Fruit fly (Drosophila melanogaster) whole organism, embryonic: Measurements from ENCODE around the gene baf.
A peak's percentile ranks its signal among the peaks of the same experiment; 100 is the strongest.

Experiments used
- BEAF-32 ChIP-seq: fragments of 200-800 bp; sonication (Bioruptor generic); optimal IDR thresholded peaks from 3 replicates; lab custom pipeline; 2017; ENCODE audit warnings: missing biosample characterization, missing genetic modification characterization, mild to moderate bottlenecking, moderate library complexity, missing genetic modification reagents
- Blimp-1 ChIP-seq: fragments of 200-800 bp; sonication (Bioruptor generic); optimal IDR thresholded peaks from 3 replicates; lab custom pipeline; 2018; ENCODE audit warnings: missing biosample characterization, missing genetic modification characterization, mild to moderate bottlenecking, moderate library complexity, missing genetic modification reagents
- CG10321 ChIP-seq: fragments of 200-800 bp; sonication (Bioruptor generic); IDR thresholded peaks from 2 replicates; pipeline ENCODE4 v1.3.6; 2022; ENCODE audit warnings: missing biosample characterization, missing genetic modification characterization
- CG11247 ChIP-seq: fragments of 200-800 bp; sonication (Bioruptor generic); IDR thresholded peaks from 2 replicates; pipeline ENCODE4 v1.3.6; 2022; ENCODE audit warnings: missing biosample characterization, missing genetic modification characterization
- CG12236 ChIP-seq: fragments of 200-800 bp; sonication (Bioruptor generic); optimal IDR thresholded peaks from 2 replicates; lab custom pipeline; 2016; ENCODE audit warnings: missing biosample characterization, missing genetic modification characterization
- CG15601 ChIP-seq: fragments of 200-800 bp; sonication (Bioruptor generic); optimal IDR thresholded peaks from 3 replicates; lab custom pipeline; 2019; ENCODE audit warnings: missing biosample characterization, mild to moderate bottlenecking, missing genetic modification characterization, moderate library complexity
- CG1603 ChIP-seq: fragments of 200-800 bp; sonication (Bioruptor generic); optimal IDR thresholded peaks from 2 replicates; lab custom pipeline; 2019; ENCODE audit warnings: missing biosample characterization, mild to moderate bottlenecking, missing genetic modification characterization, moderate library complexity
- CG1647 ChIP-seq: fragments of 200-800 bp; sonication (Bioruptor generic); optimal IDR thresholded peaks from 3 replicates; lab custom pipeline; 2016; ENCODE audit warnings: missing biosample characterization, missing genetic modification characterization
- CG17385 ChIP-seq: fragments of 200-800 bp; sonication (Bioruptor generic); optimal IDR thresholded peaks from 3 replicates; lab custom pipeline; 2018; ENCODE audit warnings: missing biosample characterization, mild to moderate bottlenecking, missing genetic modification characterization
- CG17829 ChIP-seq: fragments of 200-800 bp; optimal IDR thresholded peaks from 2 replicates; lab custom pipeline; 2019; ENCODE audit warnings: missing biosample characterization, mild to moderate bottlenecking, missing genetic modification characterization, moderate library complexity
- CG30403 ChIP-seq: fragments of 200-800 bp; sonication (Bioruptor generic); optimal IDR thresholded peaks from 3 replicates; lab custom pipeline; 2016; ENCODE audit warnings: missing biosample characterization, missing genetic modification characterization
- CG33557 ChIP-seq: fragments of 200-800 bp; sonication (Bioruptor generic); optimal IDR thresholded peaks from 2 replicates; lab custom pipeline; 2019; ENCODE audit warnings: missing biosample characterization, mild to moderate bottlenecking, missing genetic modification characterization, moderate library complexity
- CG43689 ChIP-seq: fragments of 200-800 bp; sonication (Bioruptor generic); IDR thresholded peaks from 2 replicates; pipeline ENCODE4 v1.3.6; 2022; ENCODE audit warnings: missing biosample characterization, missing genetic modification characterization
- CG7271 ChIP-seq: fragments of 200-800 bp; sonication (Bioruptor generic); optimal IDR thresholded peaks from 2 replicates; lab custom pipeline; 2018; ENCODE audit warnings: missing biosample characterization, mild to moderate bottlenecking, missing genetic modification characterization, moderate library complexity
- CG7786 ChIP-seq: fragments of 200-800 bp; sonication (Bioruptor generic); optimal IDR thresholded peaks from 2 replicates; lab custom pipeline; 2016; ENCODE audit warnings: missing biosample characterization, missing genetic modification characterization
- CG8359 ChIP-seq: fragments of 200-800 bp; sonication (Bioruptor generic); optimal IDR thresholded peaks from 2 replicates; lab custom pipeline; 2017; ENCODE audit warnings: missing biosample characterization, mild to moderate bottlenecking, missing genetic modification characterization, borderline replicate concordance
- CG9876 ChIP-seq: fragments of 200-800 bp; sonication (Bioruptor generic); optimal IDR thresholded peaks from 2 replicates; lab custom pipeline; 2016; ENCODE audit warnings: missing biosample characterization, missing genetic modification characterization
- Chrac-16 ChIP-seq: fragments of 200-800 bp; sonication (Bioruptor generic); optimal IDR thresholded peaks from 3 replicates; lab custom pipeline; 2016; ENCODE audit warnings: missing biosample characterization, missing genetic modification characterization
- E2f2 ChIP-seq: fragments of 200-800 bp; sonication (Bioruptor generic); IDR thresholded peaks from 2 replicates; pipeline ENCODE4 v1.3.6; 2022; ENCODE audit warnings: missing biosample characterization, missing genetic modification characterization
- HLH3B ChIP-seq: fragments of 200-800 bp; sonication (Bioruptor generic); IDR thresholded peaks from 2 replicates; pipeline ENCODE4 v1.3.6; 2022; ENCODE audit warnings: missing biosample characterization, missing genetic modification characterization
- MESR4 ChIP-seq: fragments of 200-800 bp; sonication (Bioruptor generic); optimal IDR thresholded peaks from 2 replicates; lab custom pipeline; 2018; ENCODE audit warnings: missing biosample characterization, mild to moderate bottlenecking, missing genetic modification characterization, moderate library complexity
- Nf-YB ChIP-seq: fragments of 200-800 bp; sonication (Bioruptor generic); optimal IDR thresholded peaks from 3 replicates; lab custom pipeline; 2019; ENCODE audit warnings: missing biosample characterization, mild to moderate bottlenecking, missing genetic modification characterization, moderate library complexity
- Nf-YC ChIP-seq: fragments of 200-800 bp; optimal IDR thresholded peaks from 3 replicates; lab custom pipeline; 2019; ENCODE audit warnings: missing biosample characterization, mild to moderate bottlenecking, missing genetic modification characterization, moderate library complexity
- PHDP ChIP-seq: fragments of 200-800 bp; sonication (Bioruptor generic); optimal IDR thresholded peaks from 3 replicates; lab custom pipeline; 2018; ENCODE audit warnings: missing biosample characterization, mild to moderate bottlenecking, missing genetic modification characterization, moderate library complexity
- Sox102F ChIP-seq: fragments of 200-800 bp; sonication (Bioruptor generic); optimal IDR thresholded peaks from 2 replicates; lab custom pipeline; 2018; ENCODE audit warnings: missing biosample characterization, mild to moderate bottlenecking, missing genetic modification characterization, moderate library complexity
- Spps ChIP-seq: fragments of 200-800 bp; sonication (Bioruptor generic); optimal IDR thresholded peaks from 2 replicates; lab custom pipeline; 2018; ENCODE audit warnings: missing biosample characterization, mild to moderate bottlenecking, missing genetic modification characterization
- Sry-β ChIP-seq: fragments of 200-800 bp; sonication (Bioruptor generic); optimal IDR thresholded peaks from 2 replicates; lab custom pipeline; 2018; ENCODE audit warnings: missing biosample characterization, mild to moderate bottlenecking, missing genetic modification characterization, moderate library complexity
- Trl ChIP-seq, 3 experiments: fragments of >200 bp in 2 of 3; fragments of 200-800 bp in 1 of 3; sonication (Bioruptor generic) in 1 of 3; optimal IDR thresholded peaks; 2 replicates in 1 of 3; 3 replicates in 2 of 3; lab custom pipeline; 2016 to 2017; ENCODE audit warnings: missing biosample characterization in 1 of 3, missing genetic modification characterization in 1 of 3
- Xbp1 ChIP-seq: fragments of 200-800 bp; sonication (Bioruptor generic); optimal IDR thresholded peaks from 3 replicates; lab custom pipeline; 2016; ENCODE audit warnings: missing biosample characterization, mild to moderate bottlenecking, missing genetic modification characterization
- Xrp1 ChIP-seq: fragments of 200-800 bp; sonication (Bioruptor generic); IDR thresholded peaks from 2 replicates; pipeline ENCODE4 v1.3.6; 2022; ENCODE audit warnings: missing biosample characterization, missing genetic modification characterization
- ap ChIP-seq: fragments of 200-800 bp; sonication (Bioruptor generic); IDR thresholded peaks from 2 replicates; pipeline ENCODE4 v1.3.6; 2022; ENCODE audit warnings: missing biosample characterization, missing genetic modification characterization
- corto ChIP-seq: fragments of 200-800 bp; sonication (Bioruptor generic); optimal IDR thresholded peaks from 2 replicates; lab custom pipeline; 2016; ENCODE audit warnings: missing biosample characterization, mild to moderate bottlenecking, missing genetic modification characterization, moderate library complexity
- croc ChIP-seq: fragments of 200-800 bp; sonication (Bioruptor generic); conservative IDR thresholded peaks from 3 replicates; pipeline ENCODE4 v1.3.6; 2022; ENCODE audit warnings: missing biosample characterization, missing genetic modification characterization
- danr ChIP-seq: fragments of 200-800 bp; sonication (Bioruptor generic); IDR thresholded peaks from 2 replicates; pipeline ENCODE4 v1.3.6; 2022; ENCODE audit warnings: missing biosample characterization, missing genetic modification characterization
- dpn ChIP-seq, 2 experiments: fragments of 200-800 bp; sonication (Bioruptor generic); optimal IDR thresholded peaks; 3 replicates each; lab custom pipeline; 2016; ENCODE audit warnings: missing biosample characterization in 2 of 2, missing genetic modification characterization in 2 of 2
- emc ChIP-seq: fragments of 200-800 bp; sonication (Bioruptor generic); optimal IDR thresholded peaks from 2 replicates; lab custom pipeline; 2016; ENCODE audit warnings: missing biosample characterization, missing genetic modification characterization
- gcm ChIP-seq: fragments of 200-800 bp; sonication (Bioruptor generic); optimal IDR thresholded peaks from 2 replicates; lab custom pipeline; 2019; ENCODE audit warnings: missing biosample characterization, mild to moderate bottlenecking, missing genetic modification characterization, moderate library complexity
- gem ChIP-seq: fragments of 200-800 bp; sonication (Bioruptor generic); optimal IDR thresholded peaks from 2 replicates; lab custom pipeline; 2019; ENCODE audit warnings: missing biosample characterization, mild to moderate bottlenecking, missing genetic modification characterization, moderate library complexity
- gsb ChIP-seq: fragments of 200-800 bp; sonication (Bioruptor generic); IDR thresholded peaks from 2 replicates; pipeline ENCODE4 v1.3.6; 2022; ENCODE audit warnings: missing biosample characterization, missing genetic modification characterization
- klu ChIP-seq: fragments of 200-800 bp; sonication (Bioruptor generic); IDR thresholded peaks from 2 replicates; pipeline ENCODE4 v1.3.6; 2022; ENCODE audit warnings: missing biosample characterization, missing genetic modification characterization
- lilli ChIP-seq: fragments of 200-800 bp; sonication (Bioruptor generic); optimal IDR thresholded peaks from 3 replicates; lab custom pipeline; 2016; ENCODE audit warnings: missing biosample characterization, missing genetic modification characterization
- nmo ChIP-seq: fragments of 200-800 bp; sonication (Bioruptor generic); optimal IDR thresholded peaks from 2 replicates; lab custom pipeline; 2018; ENCODE audit warnings: missing biosample characterization, mild to moderate bottlenecking, missing genetic modification characterization, moderate library complexity
- onecut ChIP-seq: fragments of 200-800 bp; sonication (Bioruptor generic); IDR thresholded peaks from 2 replicates; pipeline ENCODE4 v1.3.6; 2022; ENCODE audit warnings: missing biosample characterization, missing genetic modification characterization
- pita ChIP-seq: fragments of 200-800 bp; sonication (Bioruptor generic); optimal IDR thresholded peaks from 2 replicates; lab custom pipeline; 2017; ENCODE audit warnings: missing biosample characterization, mild to moderate bottlenecking, missing genetic modification characterization
- row ChIP-seq: fragments of 200-800 bp; sonication (Bioruptor generic); IDR thresholded peaks from 3 replicates; pipeline ENCODE4 v1.3.6; 2022; ENCODE audit warnings: missing biosample characterization, missing genetic modification characterization
- sd ChIP-seq: fragments of 200-800 bp; sonication (Bioruptor generic); optimal IDR thresholded peaks from 3 replicates; lab custom pipeline; 2018; ENCODE audit warnings: missing biosample characterization, mild to moderate bottlenecking, missing genetic modification characterization, moderate library complexity
- zen ChIP-seq: fragments of 200-800 bp; sonication (Bioruptor generic); optimal IDR thresholded peaks from 3 replicates; lab custom pipeline; 2018; ENCODE audit warnings: missing biosample characterization, mild to moderate bottlenecking, missing genetic modification characterization, moderate library complexity

baf gene

dm6 chr2L:8001694-8002627 is 27.3 kb upstream of the baf start (continued):
- TF ChIP-seq CG33557 (GFP tag; lab: Kevin White, UChicago) (peak; percentile 62), E2f2 (peak; percentile 71), gsb (peak; percentile 82), CG8359 (GFP tag; lab: Kevin White, UChicago) (peak; percentile 68), HLH3B (GFP tag; lab: Robert Waterston, UW) (peak; percentile 71), CG9876 (GFP tag; lab: Kevin White, UChicago) (peak; percentile 65), Xrp1 (peak; percentile 87), lilli (GFP tag; lab: Kevin White, UChicago) (peak; percentile 88), gem (tag; lab: Kevin White, UChicago) (peak; percentile 94), emc (GFP tag; lab: Kevin White, UChicago) (peak; percentile 55), sd (tag; lab: Kevin White, UChicago) (peak; percentile 68), dpn (GFP tag; optimal IDR thresholded peaks at IDR 0.05; lab: Kevin White, UChicago) (peak; percentile 84 to 85), CG30403 (peak; percentile 94), ap (GFP tag; lab: Robert Waterston, UW) (peak; percentile 69), CG15601 (tag; lab: Kevin White, UChicago) (peak; percentile 65), croc (GFP tag; lab: Robert Waterston, UW) (peak; percentile 73), zen (tag; lab: Kevin White, UChicago) (peak; percentile 76), Chrac-16 (GFP tag; lab: Kevin White, UChicago) (peak; percentile 82), Xbp1 (GFP tag; lab: Kevin White, UChicago) (peak; percentile 90), Sry-β (GFP tag; lab: Kevin White, UChicago) (peak; percentile 37), CG7786 (GFP tag; lab: Kevin White, UChicago) (peak; percentile 83), nmo (GFP tag; lab: Kevin White, UChicago) (peak; percentile 94), danr (GFP tag; lab: Robert Waterston, UW) (peak; percentile 82), MESR4 (no peak), CG12236 (GFP tag; lab: Kevin White, UChicago) (peak; percentile 73), CG43689 (GFP tag; lab: Robert Waterston, UW) (no peak), Blimp-1 (GFP tag; lab: Kevin White, UChicago) (peak; percentile 76), CG17829 (tag; lab: Kevin White, UChicago) (peak; percentile 91), row (GFP tag; lab: Robert Waterston, UW) (peak; percentile 88), PHDP (tag; lab: Kevin White, UChicago) (peak; percentile 81), CG11247 (peak; percentile 63; the same call in 1 of the 2 replicates), Trl (optimal IDR thresholded peaks at IDR 0.05; lab: Kevin White, UChicago) (no peak), Trl (GFP tag; optimal IDR thresholded peaks at IDR 0.05; lab: Kevin White, UChicago) (peak; percentile 11), Nf-YB (GFP tag; lab: Kevin White, UChicago) (peak; percentile 71), CG1603 (tag; lab: Kevin White, UChicago) (peak; percentile 65), CG7271 (tag; lab: Kevin White, UChicago) (no peak), CG10321 (GFP tag; lab: Robert Waterston, UW) (peak; percentile 50; the same call in 1 of the 2 replicates), onecut (peak; percentile 66), BEAF-32 (GFP tag; lab: Kevin White, UChicago) (peak; percentile 13), CG1647 (peak; percentile 50), pita (GFP tag; lab: Kevin White, UChicago) (no peak), CG17385 (GFP tag; lab: Kevin White, UChicago) (peak; percentile 87), Sox102F (peak; percentile 80), gcm (peak; percentile 78), corto (GFP tag; lab: Kevin White, UChicago) (peak; percentile 40), klu (GFP tag; lab: Robert Waterston, UW) (peak; percentile 79), Nf-YC (tag; lab: Kevin White, UChicago) (peak; percentile 85), Spps (tag; lab: Kevin White, UChicago) (peak; percentile 64)
